Fruit fly (Drosophila melanogaster) whole organism, wandering third instar larva: Measurements from ENCODE around the gene nkd.

Source experiments
- HLH106 ChIP-seq: fragments of 200-800 bp; optimal IDR thresholded peaks from 3 replicates; lab custom pipeline; 2019; ENCODE audit warnings: missing biosample characterization, mild to moderate bottlenecking, missing genetic modification characterization, moderate library complexity
- Myc ChIP-seq: fragments of >200 bp; optimal IDR thresholded peaks from 2 replicates; lab custom pipeline; 2017
- OdsH ChIP-seq: fragments of 200-800 bp; sonication (Bioruptor generic); optimal IDR thresholded peaks from 2 replicates; lab custom pipeline; 2016; ENCODE audit warnings: missing biosample characterization, mild to moderate bottlenecking, missing genetic modification characterization
- foxo ChIP-seq, 2 experiments: fragments of 200-800 bp; sonication (Bioruptor generic); optimal IDR thresholded peaks; 2 replicates in 1 of 2; 3 replicates in 1 of 2; lab custom pipeline; 2016 to 2017; ENCODE audit warnings: missing biosample characterization in 2 of 2, missing genetic modification characterization in 2 of 2
- jim ChIP-seq: fragments of 175-275, 200-325 bp; sonication (Bioruptor generic); optimal IDR thresholded peaks from 2 replicates; lab custom pipeline; 2016; ENCODE audit warnings: missing biosample characterization, mild to moderate bottlenecking, missing genetic modification characterization
- lola ChIP-seq: fragments of >200 bp; optimal IDR thresholded peaks from 2 replicates; lab custom pipeline; 2017; ENCODE audit warnings: missing biosample characterization, missing genetic modification characterization
- pan ChIP-seq: fragments of >200 bp; optimal IDR thresholded peaks from 2 replicates; lab custom pipeline; 2017
- psq ChIP-seq: fragments of 200-800 bp; sonication (Bioruptor generic); optimal IDR thresholded peaks from 3 replicates; lab custom pipeline; 2017; ENCODE audit warnings: missing biosample characterization, mild to moderate bottlenecking, missing genetic modification characterization, moderate library complexity
- usp ChIP-seq: fragments of >200 bp; optimal IDR thresholded peaks from 2 replicates; lab custom pipeline; 2017; ENCODE audit warnings: missing biosample characterization, missing genetic modification characterization
- woc ChIP-seq: sonication (Bioruptor generic); optimal IDR thresholded peaks from 2 replicates; lab custom pipeline; 2016; ENCODE audit warnings: missing biosample characterization, mild to moderate bottlenecking, missing genetic modification characterization

DNA sequence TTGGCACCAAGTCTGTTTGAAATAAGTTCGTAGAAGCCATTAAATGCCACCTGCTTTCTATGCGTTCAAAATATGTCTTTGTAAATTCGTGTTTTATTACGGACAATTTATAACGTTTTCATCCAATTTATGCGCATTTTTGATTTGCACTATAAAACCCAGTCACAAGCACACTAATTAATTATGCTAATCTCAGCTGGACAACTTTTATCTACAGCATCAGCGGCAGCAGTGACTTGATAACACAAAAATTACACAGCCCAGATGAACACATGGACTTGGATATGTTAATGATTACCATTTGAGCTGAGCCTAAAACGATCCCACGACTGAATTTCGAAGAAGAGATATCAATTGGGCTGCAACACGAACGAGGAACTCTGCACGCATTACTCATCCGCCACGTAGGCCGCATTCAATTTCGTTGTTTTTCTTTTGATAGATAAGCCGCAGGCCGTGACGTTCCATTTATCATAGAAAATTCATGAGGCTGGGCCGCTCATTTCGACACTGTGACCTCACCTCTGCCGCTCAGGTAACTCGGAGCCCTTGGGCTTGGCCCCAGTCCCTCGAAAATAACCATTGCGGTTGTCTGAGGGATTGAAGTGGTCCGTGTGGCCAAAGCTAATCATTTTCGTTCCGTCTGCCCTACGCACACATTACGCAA lies 32.0 kb downstream of the nkd start:
- TF ChIP-seq lola (GFP tag; lab: Kevin White, UChicago) (no peak), woc (GFP tag; lab: Kevin White, UChicago) (no peak), pan (no peak), psq (GFP tag; lab: Kevin White, UChicago) (no peak), HLH106 (tag; lab: Kevin White, UChicago) (no peak), usp (GFP tag; lab: Kevin White, UChicago) (no peak), Myc (lab: Kevin White, UChicago) (no peak), foxo (GFP tag; optimal IDR thresholded peaks at IDR 0.05; lab: Kevin White, UChicago) (no peak), OdsH (GFP tag; lab: Kevin White, UChicago) (no peak), jim (GFP tag; lab: Kevin White, UChicago) (no peak)
